Fruit fly (Drosophila melanogaster): Measurements from ENCODE around the gene Sbf.

Sbf gene

dm6 chr3R:11776068-11776767 lies 20.5 kb downstream of the Sbf start:
- TF ChIP-seq EcR (GFP tag; optimal IDR thresholded peaks at IDR 0.05), result no peak
- no peak for TF ChIP-seq CG9948 (tag; optimal IDR thresholded peaks at IDR 0.05)
- TF ChIP-seq CG8301 (tag; optimal IDR thresholded peaks at IDR 0.05), result no peak
- no peak for TF ChIP-seq CG14655 (GFP tag; optimal IDR thresholded peaks at IDR 0.05)
- TF ChIP-seq Pif1B (GFP tag; optimal IDR thresholded peaks at IDR 0.05), result no peak
- TF ChIP-seq CG12605 (GFP tag; IDR thresholded peaks at IDR 0.05), result no peak
- TF ChIP-seq D1 (tag; optimal IDR thresholded peaks at IDR 0.05), result no peak
- TF ChIP-seq Ets98B (GFP tag; IDR thresholded peaks at IDR 0.05), result no peak
- no peak for TF ChIP-seq Pif1A (GFP tag; optimal IDR thresholded peaks at IDR 0.05)
- TF ChIP-seq Snoo (tag; optimal IDR thresholded peaks at IDR 0.05), result no peak

dm6 chr3R:11775207-11775606 lies 21.5 kb downstream of the Sbf start:
- TF ChIP-seq CG12605 (GFP tag; IDR thresholded peaks at IDR 0.05), result no peak
- no peak for TF ChIP-seq CG10348 (GFP tag; IDR thresholded peaks at IDR 0.05)
- TF ChIP-seq CG4496 (GFP tag; IDR thresholded peaks at IDR 0.05), result no peak
- TF ChIP-seq D1 (tag; optimal IDR thresholded peaks at IDR 0.05), result no peak
- TF ChIP-seq CG15710 (tag; optimal IDR thresholded peaks at IDR 0.05), result no peak
- TF ChIP-seq Ets98B (GFP tag; IDR thresholded peaks at IDR 0.05), result no peak
- no peak for TF ChIP-seq CG17806 (tag; optimal IDR thresholded peaks at IDR 0.05)
- no peak for TF ChIP-seq EcR (GFP tag; optimal IDR thresholded peaks at IDR 0.05)
- no peak for TF ChIP-seq CG14655 (GFP tag; optimal IDR thresholded peaks at IDR 0.05)
- TF ChIP-seq CG8301 (tag; optimal IDR thresholded peaks at IDR 0.05), result no peak
- no peak for TF ChIP-seq fd96Ca (GFP tag; IDR thresholded peaks at IDR 0.05)
- no peak for TF ChIP-seq Snoo (tag; optimal IDR thresholded peaks at IDR 0.05)

- TF ChIP-seq Ets98B (GFP tag; IDR thresholded peaks at IDR 0.05), result no peak
- no peak for TF ChIP-seq Pif1B (GFP tag; optimal IDR thresholded peaks at IDR 0.05)
- TF ChIP-seq CG15710 (tag; optimal IDR thresholded peaks at IDR 0.05), result peak; percentile 74
- TF ChIP-seq CG13204 (GFP tag; optimal IDR thresholded peaks at IDR 0.05), result no peak
- TF ChIP-seq Pif1A (GFP tag; optimal IDR thresholded peaks at IDR 0.05), result no peak
- peak; percentile 30 for TF ChIP-seq Snoo (tag; optimal IDR thresholded peaks at IDR 0.05)
- TF ChIP-seq CG9948 (tag; optimal IDR thresholded peaks at IDR 0.05), result peak; percentile 69
- TF ChIP-seq CG4496 (GFP tag; IDR thresholded peaks at IDR 0.05), result no peak
- peak; percentile 42 for TF ChIP-seq CG34367 (tag; optimal IDR thresholded peaks at IDR 0.05)
- no peak for TF ChIP-seq fd96Ca (GFP tag; IDR thresholded peaks at IDR 0.05)
- peak; percentile 84 for TF ChIP-seq CG8159 (tag; optimal IDR thresholded peaks at IDR 0.05)
- TF ChIP-seq gl (tag; optimal IDR thresholded peaks at IDR 0.05), result no peak
- peak; percentile 35; the same call in 1 of the 2 replicates for TF ChIP-seq CG32121 (GFP tag; IDR thresholded peaks at IDR 0.05)
- peak; percentile 44 for TF ChIP-seq CG14655 (GFP tag; optimal IDR thresholded peaks at IDR 0.05)
- peak; percentile 36 for TF ChIP-seq CG8301 (tag; optimal IDR thresholded peaks at IDR 0.05)
- TF ChIP-seq CG17806 (tag; optimal IDR thresholded peaks at IDR 0.05), result peak; percentile 59
- TF ChIP-seq rn (GFP tag; IDR thresholded peaks at IDR 0.05), result no peak
- no peak for TF ChIP-seq CG12605 (GFP tag; IDR thresholded peaks at IDR 0.05)
- peak; percentile 29 for TF ChIP-seq D1 (tag; optimal IDR thresholded peaks at IDR 0.05)
- TF ChIP-seq EcR (GFP tag; optimal IDR thresholded peaks at IDR 0.05), result no peak
- no peak for TF ChIP-seq CG10348 (GFP tag; IDR thresholded peaks at IDR 0.05)
These were observed 22.8 kb downstream of the Sbf start for dm6 chr3R:11773999-11774397.

dm6 chr3R:11773325-11773998 lies 23.3 kb downstream of the Sbf start:
- peak; percentile 44 for TF ChIP-seq CG14655 (GFP tag; optimal IDR thresholded peaks at IDR 0.05)
- TF ChIP-seq D1 (tag; optimal IDR thresholded peaks at IDR 0.05), result no peak
- no peak for TF ChIP-seq Pif1B (GFP tag; optimal IDR thresholded peaks at IDR 0.05)
- TF ChIP-seq EcR (GFP tag; optimal IDR thresholded peaks at IDR 0.05), result peak; percentile 3
- no peak for TF ChIP-seq CG10348 (GFP tag; IDR thresholded peaks at IDR 0.05)
- TF ChIP-seq Pif1A (GFP tag; optimal IDR thresholded peaks at IDR 0.05), result peak; percentile 5
- TF ChIP-seq CG8301 (tag; optimal IDR thresholded peaks at IDR 0.05), result peak; percentile 53
- no peak for TF ChIP-seq Snoo (tag; optimal IDR thresholded peaks at IDR 0.05)
- no peak for TF ChIP-seq gl (tag; optimal IDR thresholded peaks at IDR 0.05)
- TF ChIP-seq CG9948 (tag; optimal IDR thresholded peaks at IDR 0.05), result no peak
- no peak for TF ChIP-seq CG34367 (tag; optimal IDR thresholded peaks at IDR 0.05)
- TF ChIP-seq CG13204 (GFP tag; optimal IDR thresholded peaks at IDR 0.05), result peak; percentile 50
- TF ChIP-seq Ets98B (GFP tag; IDR thresholded peaks at IDR 0.05), result peak; percentile 40; the same call in 1 of the 2 replicates
- TF ChIP-seq CG15710 (tag; optimal IDR thresholded peaks at IDR 0.05), result no peak
- no peak for TF ChIP-seq CG17806 (tag; optimal IDR thresholded peaks at IDR 0.05)

dm6 chr3R:11772181-11772827 lies 24.4 kb downstream of the Sbf start:
- TF ChIP-seq gl (tag; optimal IDR thresholded peaks at IDR 0.05) (no peak), CG4496 (GFP tag; IDR thresholded peaks at IDR 0.05) (no peak), CG8159 (tag; optimal IDR thresholded peaks at IDR 0.05) (no peak), Ets98B (GFP tag; IDR thresholded peaks at IDR 0.05) (no peak), CG9948 (tag; optimal IDR thresholded peaks at IDR 0.05) (no peak), CG32121 (GFP tag; IDR thresholded peaks at IDR 0.05) (no peak), CG10348 (GFP tag; IDR thresholded peaks at IDR 0.05) (no peak), CG15710 (tag; optimal IDR thresholded peaks at IDR 0.05) (no peak), EcR (GFP tag; optimal IDR thresholded peaks at IDR 0.05) (no peak), CG8301 (tag; optimal IDR thresholded peaks at IDR 0.05) (no peak), rn (GFP tag; IDR thresholded peaks at IDR 0.05) (no peak), fd96Ca (GFP tag; IDR thresholded peaks at IDR 0.05) (no peak), Snoo (tag; optimal IDR thresholded peaks at IDR 0.05) (no peak), CG13204 (GFP tag; optimal IDR thresholded peaks at IDR 0.05) (no peak), CG34367 (tag; optimal IDR thresholded peaks at IDR 0.05) (no peak), Pif1B (GFP tag; optimal IDR thresholded peaks at IDR 0.05) (no peak)

Data from whole organism, pupa.